Fruit fly (Drosophila melanogaster) whole organism, embryonic: ENCODE data around the gene eIF4E6.

ENCODE experiments used
- CG1602 ChIP-seq: fragments of 200-800 bp; sonication (Bioruptor generic); optimal IDR thresholded peaks from 3 replicates; lab custom pipeline; 2016; ENCODE audit warnings: missing biosample characterization, missing genetic modification characterization
- CG30403 ChIP-seq: fragments of 200-800 bp; sonication (Bioruptor generic); optimal IDR thresholded peaks from 3 replicates; lab custom pipeline; 2016; ENCODE audit warnings: missing biosample characterization, missing genetic modification characterization
- CG6791 ChIP-seq: fragments of 200-800 bp; sonication (Bioruptor generic); IDR thresholded peaks from 3 replicates; pipeline ENCODE4 v1.3.6; 2022; ENCODE audit warnings: missing biosample characterization, missing genetic modification characterization; ENCODE audit not compliant: partially characterized antibody
- Dll ChIP-seq: fragments of 200-800 bp; sonication (Bioruptor generic); IDR thresholded peaks from 4 replicates; pipeline ENCODE4 v1.3.6; 2022; ENCODE audit warnings: missing biosample characterization, missing genetic modification characterization; ENCODE audit not compliant: partially characterized antibody
- HLHmδ ChIP-seq: fragments of 200-800 bp; sonication (Bioruptor generic); optimal IDR thresholded peaks from 2 replicates; lab custom pipeline; 2018; ENCODE audit warnings: missing biosample characterization, mild to moderate bottlenecking, missing genetic modification characterization, moderate library complexity
- kay ChIP-seq: fragments of 200-800 bp; sonication (Bioruptor generic); optimal IDR thresholded peaks from 2 replicates; lab custom pipeline; 2016; ENCODE audit warnings: missing biosample characterization, missing genetic modification characterization
- scrt ChIP-seq: fragments of 200-800 bp; sonication (Bioruptor generic); optimal IDR thresholded peaks from 2 replicates; lab custom pipeline; 2018; ENCODE audit warnings: missing biosample characterization, mild to moderate bottlenecking, missing genetic modification characterization, moderate library complexity
- trh ChIP-seq: fragments of 200-800 bp; sonication (Bioruptor generic); optimal IDR thresholded peaks from 2 replicates; lab custom pipeline; 2016; ENCODE audit warnings: missing biosample characterization, missing genetic modification characterization

DNA sequence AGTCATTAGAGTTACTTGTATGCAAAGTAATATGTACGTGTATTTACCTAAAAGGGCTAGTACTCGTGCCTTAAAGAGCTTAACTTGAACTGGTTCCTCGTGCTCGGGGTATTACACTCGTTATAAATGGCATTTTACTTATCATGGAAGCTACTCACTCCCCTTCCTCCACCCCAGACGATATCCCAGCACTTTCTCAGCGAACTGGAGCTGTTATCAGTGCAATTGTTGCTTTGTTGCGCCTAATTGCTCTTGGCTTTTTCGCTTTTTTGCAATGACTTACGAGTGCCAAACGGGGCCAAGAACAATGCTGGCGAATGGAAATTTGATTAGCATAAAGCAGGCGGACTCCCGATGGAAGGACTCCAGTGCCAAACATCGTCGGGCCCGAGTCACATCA, 40.1 kb upstream of the eIF4E6 start:
- TF ChIP-seq trh (GFP tag; lab: Kevin White, UChicago) (no peak), CG6791 (GFP tag; lab: Robert Waterston, UW) (no peak), scrt (GFP tag; lab: Kevin White, UChicago) (no peak), CG30403 (GFP tag; lab: Kevin White, UChicago) (no peak), Dll (GFP tag; lab: Robert Waterston, UW) (no peak), kay (GFP tag; lab: Kevin White, UChicago) (no peak), CG1602 (no peak), HLHmδ (GFP tag; lab: Kevin White, UChicago) (no peak)
